Fruit fly (Drosophila melanogaster): ENCODE results near the gene bai.

The bai gene

dm6 chr3R:25080446-25080845 is 41.3 kb downstream of the bai start (continued):
- TF ChIP-seq stc (GFP tag; IDR thresholded peaks at IDR 0.05) (peak; percentile 37; the same call in 1 of the 2 replicates), Deaf1 (tag; optimal IDR thresholded peaks at IDR 0.05) (no peak), Doc3 (GFP tag; IDR thresholded peaks at IDR 0.05; ENCODE audit: partially characterized antibody) (no peak), sima (GFP tag; optimal IDR thresholded peaks at IDR 0.05) (no peak), fu2 (GFP tag; optimal IDR thresholded peaks at IDR 0.05) (no peak), Nf-YC (tag; optimal IDR thresholded peaks at IDR 0.05) (peak; percentile 100), cad (GFP tag; optimal IDR thresholded peaks at IDR 0.05) (no peak), ssp (GFP tag; IDR thresholded peaks at IDR 0.05) (no peak), vvl (GFP tag; IDR thresholded peaks at IDR 0.05) (no peak; the same call in 1 of the 2 replicates), pum (GFP tag; optimal IDR thresholded peaks at IDR 0.05) (no peak), CG8478 (optimal IDR thresholded peaks at IDR 0.05) (no peak), Nf-YB (GFP tag; optimal IDR thresholded peaks at IDR 0.05) (peak; percentile 100), fru (optimal IDR thresholded peaks at IDR 0.05) (no peak), bbx (GFP tag; IDR thresholded peaks at IDR 0.05; ENCODE audit: partially characterized antibody) (peak; percentile 41; the same call in 1 of the 2 replicates), CG11695 (GFP tag; IDR thresholded peaks at IDR 0.05) (0 out of 3 replicates have a peak, but pooled peaks have one; percentile 11), sc (optimal IDR thresholded peaks at IDR 0.05) (no peak), sc (GFP tag; optimal IDR thresholded peaks at IDR 0.05) (no peak), wdn (GFP tag; IDR thresholded peaks at IDR 0.05) (no peak), row (GFP tag; IDR thresholded peaks at IDR 0.05) (peak; percentile 20; the same call in 1 of the 3 replicates), hkb (optimal IDR thresholded peaks at IDR 0.05) (no peak), hkb (GFP tag; IDR thresholded peaks at IDR 0.05) (peak; percentile 24; the same call in 1 of the 2 replicates), HHEX (GFP tag; optimal IDR thresholded peaks at IDR 0.05) (no peak), BtbVII (GFP tag; optimal IDR thresholded peaks at IDR 0.05) (no peak), CG7987 (GFP tag; optimal IDR thresholded peaks at IDR 0.05) (no peak), Med (GFP tag) (peak; percentile 80)

DNA sequence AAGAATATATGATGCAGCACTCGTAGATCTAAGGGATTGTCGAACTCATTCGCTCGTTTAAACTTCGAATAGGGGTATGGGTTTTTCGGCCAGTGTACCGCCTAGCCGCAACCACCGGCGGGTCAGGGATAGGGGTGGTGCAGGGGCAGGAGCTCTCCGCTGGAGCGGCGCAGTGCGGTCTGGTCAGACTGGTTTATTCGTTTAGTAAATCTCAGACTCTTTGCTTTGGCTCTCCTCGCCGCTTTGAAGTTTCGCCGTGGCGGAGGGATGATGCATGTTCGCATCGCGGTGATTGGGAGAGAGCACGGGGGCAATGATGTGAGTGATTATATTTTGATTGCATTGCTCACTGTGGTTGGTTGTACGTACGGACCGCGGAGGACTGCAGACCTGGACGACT is 43.2 kb downstream of the bai start, which contains the start of gene fd96Ca:
fd96Ca (plus strand) TSS at position 337 of the 400 bp plus-strand sequence.
- TF ChIP-seq Trl (optimal IDR thresholded peaks at IDR 0.05): peak in 1 of 2 experiments; percentile 22
- no peak for TF ChIP-seq Trl (GFP tag; optimal IDR thresholded peaks at IDR 0.05)
- peak; percentile 92 for TF ChIP-seq Nf-YC (tag; optimal IDR thresholded peaks at IDR 0.05)
- peak; percentile 95 for TF ChIP-seq Nf-YB (GFP tag; optimal IDR thresholded peaks at IDR 0.05)
- TF ChIP-seq Blimp-1 (GFP tag; optimal IDR thresholded peaks at IDR 0.05): no peak
- no peak for TF ChIP-seq Dip2 (GFP tag; IDR thresholded peaks at IDR 0.05)
- peak; percentile 84; the same call in 1 of the 2 replicates for TF ChIP-seq crol (GFP tag; IDR thresholded peaks at IDR 0.05)
- no peak for TF ChIP-seq CG4360 (GFP tag; IDR thresholded peaks at IDR 0.05)
- no peak for TF ChIP-seq CG1792 (GFP tag; optimal IDR thresholded peaks at IDR 0.05)
- peak; percentile 83 for TF ChIP-seq zf30C (GFP tag; optimal IDR thresholded peaks at IDR 0.05)

Measured in whole organism, embryonic.